Fruit fly (Drosophila melanogaster): ENCODE measurements around the gene v.
A peak's percentile ranks its signal among the peaks of the same experiment; 100 is the strongest.

dm6 chrX:10889955-10890617 lies 33.7 kb upstream of the v start:
- TF ChIP-seq spab (GFP tag; optimal IDR thresholded peaks at IDR 0.05): no peak
- TF ChIP-seq CG11294 (GFP tag; IDR thresholded peaks at IDR 0.05): no peak
- TF ChIP-seq pdm3 (GFP tag; optimal IDR thresholded peaks at IDR 0.05): no peak
- TF ChIP-seq Met (GFP tag; optimal IDR thresholded peaks at IDR 0.05): peak; percentile 8
- no peak for TF ChIP-seq achi (GFP tag; optimal IDR thresholded peaks at IDR 0.05)
- no peak for TF ChIP-seq lz (GFP tag; optimal IDR thresholded peaks at IDR 0.05)
- TF ChIP-seq Eip78C (GFP tag): peak; percentile 60
- no peak for TF ChIP-seq Blimp-1 (GFP tag; optimal IDR thresholded peaks at IDR 0.05)
- TF ChIP-seq fd59A (GFP tag; optimal IDR thresholded peaks at IDR 0.05): no peak
- no peak for TF ChIP-seq OdsH (GFP tag; optimal IDR thresholded peaks at IDR 0.05)
- TF ChIP-seq CG15336 (GFP tag; IDR thresholded peaks at IDR 0.05): no peak
